Fruit fly (Drosophila melanogaster): ENCODE measurements around the gene Uck.

DNA sequence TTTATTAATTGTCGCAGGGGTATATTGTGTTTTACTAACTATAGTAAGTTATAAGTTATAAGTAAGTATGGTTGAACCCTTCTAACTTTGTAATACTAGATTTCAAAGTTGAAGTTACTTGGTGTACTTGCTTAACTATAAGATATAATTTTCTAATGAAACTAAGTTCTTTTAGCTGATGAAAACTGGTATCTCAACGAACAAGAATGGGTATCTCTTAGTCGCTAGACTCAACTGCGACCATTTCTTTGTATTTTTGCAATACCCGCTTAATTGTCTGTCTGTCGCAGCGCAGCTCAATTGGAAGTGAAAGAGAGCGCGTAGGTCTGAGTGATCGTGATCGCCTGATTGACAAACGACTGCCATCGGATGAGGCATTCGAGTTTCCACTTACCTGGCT is 17.7 kb upstream of the Uck start:
- TF ChIP-seq CG8478 (optimal IDR thresholded peaks at IDR 0.05), result no peak
- TF ChIP-seq CTCF (optimal IDR thresholded peaks at IDR 0.05), result no peak
